Worm (Caenorhabditis elegans): Measurements from ENCODE around the gene C36C5.4.

C36C5.4 gene

ce11 chrV:3195814-3196213, 29.5 kb downstream of the C36C5.4 start:
- TF ChIP-seq hlh-30 (tag; optimal IDR thresholded peaks at IDR 0.05; ENCODE audit: insufficient read depth) = no peak
- peak; percentile 89 for TF ChIP-seq nfya-1 (tag; optimal IDR thresholded peaks at IDR 0.05)
- TF ChIP-seq pat-9 (tag; optimal IDR thresholded peaks at IDR 0.05) = no peak

- TF ChIP-seq pha-2 (tag; optimal IDR thresholded peaks at IDR 0.05) = no peak
- no peak for TF ChIP-seq rnt-1 (tag; optimal IDR thresholded peaks at IDR 0.05)
- no peak for TF ChIP-seq F13H6.1 (tag; optimal IDR thresholded peaks at IDR 0.05)
- no peak for TF ChIP-seq lin-11 (tag; optimal IDR thresholded peaks at IDR 0.05)
- no peak for TF ChIP-seq fkh-6 (tag; optimal IDR thresholded peaks at IDR 0.05)
- no peak for TF ChIP-seq ets-4 (tag; optimal IDR thresholded peaks at IDR 0.05)
- no peak for TF ChIP-seq gmeb-2 (tag; optimal IDR thresholded peaks at IDR 0.05)
- TF ChIP-seq npax-4 (tag; optimal IDR thresholded peaks at IDR 0.05) = no peak
- TF ChIP-seq syd-9 (tag; optimal IDR thresholded peaks at IDR 0.05) = no peak
These were observed 30.5 kb downstream of the C36C5.4 start, which contains the start of the genes Y73C8B.1 and Y73C8B.5 for ce11 chrV:3196832-3197329. Gene Y73C8B.1 (minus strand): TSS chrV:3196882. Gene Y73C8B.5 (plus strand): TSS chrV:3197268.

ce11 chrV:3200323-3200722, 34.0 kb downstream of the C36C5.4 start, which contains the start of gene K08D9.4:
Gene K08D9.4 (minus strand): TSS chrV:3200423.
- TF ChIP-seq ttx-3 (tag; optimal IDR thresholded peaks at IDR 0.05) (no peak), pha-2 (tag; optimal IDR thresholded peaks at IDR 0.05) (no peak), madf-2 (tag; optimal IDR thresholded peaks at IDR 0.05) (no peak), sdc-2 (tag; optimal IDR thresholded peaks at IDR 0.05) (no peak), odd-2 (tag; optimal IDR thresholded peaks at IDR 0.05) (no peak), unc-55 (GFP tag; optimal IDR thresholded peaks at IDR 0.05) (no peak), tbx-2 (tag; optimal IDR thresholded peaks at IDR 0.05) (no peak), ceh-24 (tag; optimal IDR thresholded peaks at IDR 0.05) (no peak)

- TF ChIP-seq unc-55 (GFP tag; optimal IDR thresholded peaks at IDR 0.05) = no peak
- no peak for TF ChIP-seq hlh-13 (GFP tag; optimal IDR thresholded peaks at IDR 0.05)
- no peak for TF ChIP-seq dmd-4 (tag; optimal IDR thresholded peaks at IDR 0.05; ENCODE audit: borderline replicate concordance)
- TF ChIP-seq ceh-2 (tag; optimal IDR thresholded peaks at IDR 0.05) = no peak
- TF ChIP-seq Y22D7AL.16 (tag; optimal IDR thresholded peaks at IDR 0.05) = no peak
- no peak for TF ChIP-seq hlh-8 (tag; optimal IDR thresholded peaks at IDR 0.05)
- TF ChIP-seq pros-1 (tag; optimal IDR thresholded peaks at IDR 0.05) = no peak
- TF ChIP-seq tbx-2 (tag; optimal IDR thresholded peaks at IDR 0.05) = no peak
- TF ChIP-seq ceh-45 (GFP tag; IDR thresholded peaks at IDR 0.05) = no peak
- TF ChIP-seq ceh-48 (tag; optimal IDR thresholded peaks at IDR 0.05) = no peak
- no peak for TF ChIP-seq che-1 (tag; optimal IDR thresholded peaks at IDR 0.05)
- no peak for TF ChIP-seq ahr-1 (tag; optimal IDR thresholded peaks at IDR 0.05)
- TF ChIP-seq unc-3 (GFP tag; conservative IDR thresholded peaks at IDR 0.05) = no peak
- TF ChIP-seq unc-3 (tag; optimal IDR thresholded peaks at IDR 0.05) = no peak
These were observed 38.1 kb downstream of the C36C5.4 start for ce11 chrV:3204433-3204832.

ce11 chrV:3208940-3209339, 42.6 kb downstream of the C36C5.4 start:
- TF ChIP-seq npax-4 (tag; optimal IDR thresholded peaks at IDR 0.05) (no peak), ceh-31 (tag; optimal IDR thresholded peaks at IDR 0.05) (no peak), F13H6.1 (tag; optimal IDR thresholded peaks at IDR 0.05) (no peak), hlh-15 (tag; optimal IDR thresholded peaks at IDR 0.05) (no peak), ceh-22 (tag; optimal IDR thresholded peaks at IDR 0.05) (no peak), sdc-2 (tag; optimal IDR thresholded peaks at IDR 0.05) (no peak), ceh-18 (tag; optimal IDR thresholded peaks at IDR 0.05) (no peak), nhr-232 (tag; optimal IDR thresholded peaks at IDR 0.05) (no peak), unc-86 (tag; optimal IDR thresholded peaks at IDR 0.05) (no peak), lin-11 (tag; optimal IDR thresholded peaks at IDR 0.05) (no peak), ceh-45 (GFP tag; IDR thresholded peaks at IDR 0.05) (no peak), gmeb-2 (tag; optimal IDR thresholded peaks at IDR 0.05) (no peak)

All from whole organism, late embryonic.